Worm (Caenorhabditis elegans): Measurements from ENCODE around the gene C17C3.24.

DNA sequence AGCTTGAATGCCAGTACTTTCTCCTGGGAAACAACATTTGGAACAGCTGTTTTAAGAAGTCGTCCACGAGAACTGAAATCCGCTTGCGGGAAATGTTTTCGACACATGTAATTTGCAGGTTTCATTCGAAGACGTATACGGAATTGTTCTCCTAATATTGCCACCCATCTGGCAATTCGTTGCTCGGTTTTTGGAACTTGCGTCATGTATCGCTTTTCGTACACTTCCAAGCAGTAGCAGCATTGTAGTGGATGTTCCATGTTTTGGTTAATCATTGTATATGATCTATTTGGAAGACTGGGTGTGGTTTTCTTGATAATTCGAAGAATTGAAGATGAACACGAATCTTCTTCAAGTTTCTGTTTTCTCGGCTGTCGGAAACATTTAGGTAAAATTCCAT lies 46.2 kb upstream of the C17C3.24 start:
- TF ChIP-seq ref-1 (GFP tag; conservative IDR thresholded peaks at IDR 0.05) (no peak), ztf-23 (GFP tag; IDR thresholded peaks at IDR 0.05) (no peak), flt-1 (GFP tag; IDR thresholded peaks at IDR 0.05) (no peak), cog-1 (tag; optimal IDR thresholded peaks at IDR 0.05) (no peak)
